Fruit fly (Drosophila melanogaster): Measurements from ENCODE around the gene D19A.

Gene D19A

DNA sequence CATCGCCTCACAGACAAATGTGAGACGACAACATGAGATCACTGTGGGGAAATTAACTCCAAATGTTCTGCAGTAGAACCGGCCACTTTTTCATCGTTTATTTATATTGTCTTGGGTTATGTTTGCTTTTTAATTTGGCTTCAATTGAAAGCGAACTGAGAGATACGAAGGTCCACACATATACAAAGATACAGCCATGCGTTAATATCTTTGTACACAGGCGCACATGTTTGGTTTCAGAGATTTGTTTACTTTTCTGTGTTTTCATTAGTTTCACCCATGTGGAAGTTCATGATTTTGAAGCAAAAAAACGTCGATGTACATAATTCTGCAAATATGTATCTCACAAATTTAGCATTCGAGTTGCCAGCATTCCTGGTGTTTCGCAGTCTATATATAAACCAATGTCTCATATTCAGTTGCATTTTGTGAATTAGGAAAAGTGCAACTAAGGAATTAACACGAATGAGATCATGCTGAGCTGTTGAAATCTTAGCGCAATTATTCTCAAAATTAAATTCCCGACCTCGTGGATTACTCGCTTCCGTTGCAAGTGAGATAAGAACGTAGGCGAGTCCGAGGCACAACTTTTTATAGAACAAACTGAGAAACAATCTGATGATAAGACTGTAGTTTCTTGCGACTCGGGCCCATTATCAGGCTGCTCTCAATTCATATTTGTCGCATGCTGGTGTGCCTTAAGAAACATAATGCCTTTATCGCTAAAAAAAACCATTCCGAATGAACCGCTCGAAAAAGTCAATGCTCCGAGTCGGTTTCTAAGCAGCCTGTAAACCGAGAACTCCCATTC, 27.3 kb upstream of the D19A start (continued):
- TF ChIP-seq lilli (GFP tag; optimal IDR thresholded peaks at IDR 0.05), result no peak
- no peak for TF ChIP-seq unc-4 (GFP tag; IDR thresholded peaks at IDR 0.05; ENCODE audit: partially characterized antibody)
- no peak for TF ChIP-seq cwo (GFP tag; optimal IDR thresholded peaks at IDR 0.05)
- no peak for TF ChIP-seq en (GFP tag; optimal IDR thresholded peaks at IDR 0.05)
- no peak for TF ChIP-seq p53 (GFP tag; optimal IDR thresholded peaks at IDR 0.05)
- TF ChIP-seq gem (tag; optimal IDR thresholded peaks at IDR 0.05), result no peak
- no peak for TF ChIP-seq Asciz (GFP tag; optimal IDR thresholded peaks at IDR 0.05)
- no peak for TF ChIP-seq so (GFP tag; IDR thresholded peaks at IDR 0.05)
- no peak for TF ChIP-seq bsh (GFP tag; optimal IDR thresholded peaks at IDR 0.05)
- no peak for TF ChIP-seq nerfin-2 (GFP tag; IDR thresholded peaks at IDR 0.05; ENCODE audit: partially characterized antibody)
- no peak for TF ChIP-seq Dek (tag; optimal IDR thresholded peaks at IDR 0.05)
- TF ChIP-seq bab2 (GFP tag; optimal IDR thresholded peaks at IDR 0.05), result no peak
- no peak for TF ChIP-seq CG12155 (GFP tag; optimal IDR thresholded peaks at IDR 0.05)
- TF ChIP-seq CG6791 (GFP tag; IDR thresholded peaks at IDR 0.05; ENCODE audit: partially characterized antibody), result no peak
- no peak for TF ChIP-seq Blimp-1 (GFP tag; optimal IDR thresholded peaks at IDR 0.05)
- TF ChIP-seq CG14441 (GFP tag; IDR thresholded peaks at IDR 0.05), result no peak
- TF ChIP-seq ase (GFP tag; IDR thresholded peaks at IDR 0.05), result no peak
- TF ChIP-seq CG2199 (GFP tag; IDR thresholded peaks at IDR 0.05), result peak; percentile 49; the same call in 1 of the 3 replicates
- no peak for TF ChIP-seq Taf1 (GFP tag; IDR thresholded peaks at IDR 0.05)
- TF ChIP-seq CG31365 (tag; optimal IDR thresholded peaks at IDR 0.05), result peak; percentile 67
- no peak for TF ChIP-seq CG12659 (GFP tag; optimal IDR thresholded peaks at IDR 0.05)
- TF ChIP-seq Sox100B (GFP tag; optimal IDR thresholded peaks at IDR 0.05), result no peak
- TF ChIP-seq dati (GFP tag; IDR thresholded peaks at IDR 0.05), result no peak
- TF ChIP-seq CG9797 (GFP tag; optimal IDR thresholded peaks at IDR 0.05), result no peak
- TF ChIP-seq CG33213 (GFP tag; optimal IDR thresholded peaks at IDR 0.05), result no peak
- TF ChIP-seq Sin3A (optimal IDR thresholded peaks at IDR 0.05), result no peak
- no peak for TF ChIP-seq HLH54F (GFP tag; optimal IDR thresholded peaks at IDR 0.05)
- no peak for TF ChIP-seq CG7745 (tag; optimal IDR thresholded peaks at IDR 0.05)
- TF ChIP-seq Opbp (GFP tag; IDR thresholded peaks at IDR 0.05; ENCODE audit: partially characterized antibody), result no peak
- TF ChIP-seq NFAT (GFP tag; IDR thresholded peaks at IDR 0.05), result no peak
- no peak for TF ChIP-seq pzg (GFP tag; optimal IDR thresholded peaks at IDR 0.05)
- no peak for TF ChIP-seq D19A (tag; optimal IDR thresholded peaks at IDR 0.05)
- TF ChIP-seq Doc3 (GFP tag; IDR thresholded peaks at IDR 0.05; ENCODE audit: partially characterized antibody), result no peak
- TF ChIP-seq ssp (GFP tag; IDR thresholded peaks at IDR 0.05), result no peak
- TF ChIP-seq CG8089 (GFP tag; optimal IDR thresholded peaks at IDR 0.05), result no peak
- TF ChIP-seq dmrt11E (tag; optimal IDR thresholded peaks at IDR 0.05), result peak; percentile 11
- no peak for TF ChIP-seq CG3065 (GFP tag; optimal IDR thresholded peaks at IDR 0.05)
- no peak for TF ChIP-seq Dad (GFP tag; optimal IDR thresholded peaks at IDR 0.05)
- no peak for TF ChIP-seq fu2 (GFP tag; optimal IDR thresholded peaks at IDR 0.05)
- TF ChIP-seq C15 (GFP tag; IDR thresholded peaks at IDR 0.05), result no peak
- TF ChIP-seq psq (GFP tag; optimal IDR thresholded peaks at IDR 0.05), result no peak
- TF ChIP-seq Lim3 (GFP tag; IDR thresholded peaks at IDR 0.05), result no peak
- no peak for TF ChIP-seq gcm2 (GFP tag; optimal IDR thresholded peaks at IDR 0.05)
- no peak for TF ChIP-seq pum (GFP tag; optimal IDR thresholded peaks at IDR 0.05)
- peak; percentile 90 for TF ChIP-seq kni (GFP tag; optimal IDR thresholded peaks at IDR 0.05)
- TF ChIP-seq tgo (GFP tag; IDR thresholded peaks at IDR 0.05), result no peak
- no peak for TF ChIP-seq D (optimal IDR thresholded peaks at IDR 0.05)
- TF ChIP-seq D (GFP tag; optimal IDR thresholded peaks at IDR 0.05), result peak; percentile 38
- no peak for TF ChIP-seq sima (GFP tag; optimal IDR thresholded peaks at IDR 0.05)
- TF ChIP-seq scrt (GFP tag; optimal IDR thresholded peaks at IDR 0.05), result no peak
